Worm (Caenorhabditis elegans): ENCODE measurements around the gene C04B4.4.

DNA sequence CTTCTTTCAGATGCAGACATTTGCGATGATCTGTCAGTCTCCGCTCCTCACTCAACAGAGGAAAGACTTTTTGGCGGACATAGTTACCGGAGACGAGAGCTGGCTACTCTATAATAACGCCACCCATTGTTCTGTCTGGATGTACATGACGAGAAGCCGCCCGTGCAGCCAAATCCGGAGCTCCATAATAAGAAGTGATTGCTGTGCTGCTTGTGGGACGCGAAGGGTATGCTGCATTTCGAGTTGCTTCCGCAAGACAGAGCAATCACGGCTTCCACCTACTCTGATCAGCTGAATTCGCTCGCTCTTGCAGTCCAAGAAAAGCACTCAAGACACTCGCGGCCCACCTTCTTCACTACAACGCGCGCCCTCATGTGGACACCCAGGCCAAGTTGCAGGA, 23.1 kb downstream of the C04B4.4 start:
- TF ChIP-seq W03F9.2 (tag; optimal IDR thresholded peaks at IDR 0.05) = no peak
- no peak for TF ChIP-seq him-1 (tag; optimal IDR thresholded peaks at IDR 0.05)
- TF ChIP-seq dao-5 (tag; optimal IDR thresholded peaks at IDR 0.05) = no peak
